Fruit fly (Drosophila melanogaster): Measurements from ENCODE around the gene Dip-C.
A peak's percentile ranks its signal among the peaks of the same experiment; 100 is the strongest.

dm6 chr3R:12369135-12369792, 44.3 kb downstream of the Dip-C start, which contains the start of gene GstD1:
- TF ChIP-seq usp (GFP tag; optimal IDR thresholded peaks at IDR 0.05) (no peak), psq (optimal IDR thresholded peaks at IDR 0.05) (no peak), EcR (GFP tag; optimal IDR thresholded peaks at IDR 0.05) (peak in 1 of 2 experiments; percentile 4), CG8478 (optimal IDR thresholded peaks at IDR 0.05) (no peak), pan (optimal IDR thresholded peaks at IDR 0.05) (no peak), Dll (optimal IDR thresholded peaks at IDR 0.05) (no peak)
